Fruit fly (Drosophila melanogaster): Measurements from ENCODE around the gene NdufV3.

Gene NdufV3

dm6 chrX:11369374-11369773 is 19.6 kb downstream of the NdufV3 start, which contains the start of gene dlg1:
Gene dlg1, plus strand, starts transcription at chrX:11369665.
- no peak for TF ChIP-seq CG14711 (tag; optimal IDR thresholded peaks at IDR 0.05)
- TF ChIP-seq bab1 (GFP tag; optimal IDR thresholded peaks at IDR 0.05) = peak; percentile 51
- no peak for TF ChIP-seq CG1620 (GFP tag; optimal IDR thresholded peaks at IDR 0.05)

dm6 chrX:11370792-11371191 is 21.0 kb downstream of the NdufV3 start:
- TF ChIP-seq Clk (GFP tag; optimal IDR thresholded peaks at IDR 0.05) = no peak
- peak; percentile 22 for TF ChIP-seq CG7045 (GFP tag; optimal IDR thresholded peaks at IDR 0.05)
- TF ChIP-seq cic (GFP tag; optimal IDR thresholded peaks at IDR 0.05) = no peak
- TF ChIP-seq ovo (GFP tag; optimal IDR thresholded peaks at IDR 0.05) = no peak
- no peak for TF ChIP-seq Hr96 (GFP tag; optimal IDR thresholded peaks at IDR 0.05)
- TF ChIP-seq CG5204 (GFP tag; optimal IDR thresholded peaks at IDR 0.05) = no peak
- TF ChIP-seq CG14711 (tag; optimal IDR thresholded peaks at IDR 0.05) = no peak
- peak; percentile 11 for TF ChIP-seq CG7101 (tag; optimal IDR thresholded peaks at IDR 0.05)
- no peak for TF ChIP-seq CG11617 (GFP tag; optimal IDR thresholded peaks at IDR 0.05)
- TF ChIP-seq kay (GFP tag; ENCODE audit: borderline replicate concordance) = no peak
- TF ChIP-seq tj (GFP tag; optimal IDR thresholded peaks at IDR 0.05) = no peak
- no peak for TF ChIP-seq CG12768 (GFP tag; optimal IDR thresholded peaks at IDR 0.05)
- TF ChIP-seq bab1 (GFP tag; optimal IDR thresholded peaks at IDR 0.05) = no peak
- no peak for TF ChIP-seq pad (GFP tag; optimal IDR thresholded peaks at IDR 0.05)
- TF ChIP-seq toe (GFP tag; optimal IDR thresholded peaks at IDR 0.05) = no peak
- TF ChIP-seq Mnt (GFP tag; optimal IDR thresholded peaks at IDR 0.05) = no peak
- TF ChIP-seq CG33017 (tag; optimal IDR thresholded peaks at IDR 0.05) = peak; percentile 33
- TF ChIP-seq CG1620 (GFP tag; optimal IDR thresholded peaks at IDR 0.05) = no peak
- no peak for TF ChIP-seq cnc (optimal IDR thresholded peaks at IDR 0.05)
- no peak for TF ChIP-seq Crg-1 (GFP tag; optimal IDR thresholded peaks at IDR 0.05)

DNA sequence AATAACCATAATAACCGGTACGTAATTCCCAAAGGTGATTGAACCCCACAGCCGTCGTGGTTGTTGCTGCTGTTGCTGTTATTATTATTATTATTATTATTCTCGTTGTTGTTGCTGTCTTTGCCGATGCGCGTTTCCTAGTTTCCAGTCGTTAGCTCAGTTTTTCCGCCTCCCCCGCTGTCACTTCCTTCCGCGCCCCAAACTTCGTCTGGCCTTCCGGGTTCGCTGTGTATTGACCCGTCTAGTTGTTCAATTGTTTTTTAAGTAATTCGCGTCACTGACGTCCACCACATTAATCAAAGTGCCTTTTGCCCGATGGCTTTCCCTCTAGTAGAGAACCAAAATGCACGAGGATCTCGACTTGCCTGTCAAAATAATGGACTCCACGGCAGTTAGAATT is 21.8 kb downstream of the NdufV3 start:
- TF ChIP-seq Crg-1 (GFP tag; optimal IDR thresholded peaks at IDR 0.05) (no peak), CG7101 (tag; optimal IDR thresholded peaks at IDR 0.05) (no peak), kay (GFP tag; ENCODE audit: borderline replicate concordance) (no peak), toe (GFP tag; optimal IDR thresholded peaks at IDR 0.05) (no peak), CG33017 (tag; optimal IDR thresholded peaks at IDR 0.05) (no peak), CG11617 (GFP tag; optimal IDR thresholded peaks at IDR 0.05) (no peak)

DNA sequence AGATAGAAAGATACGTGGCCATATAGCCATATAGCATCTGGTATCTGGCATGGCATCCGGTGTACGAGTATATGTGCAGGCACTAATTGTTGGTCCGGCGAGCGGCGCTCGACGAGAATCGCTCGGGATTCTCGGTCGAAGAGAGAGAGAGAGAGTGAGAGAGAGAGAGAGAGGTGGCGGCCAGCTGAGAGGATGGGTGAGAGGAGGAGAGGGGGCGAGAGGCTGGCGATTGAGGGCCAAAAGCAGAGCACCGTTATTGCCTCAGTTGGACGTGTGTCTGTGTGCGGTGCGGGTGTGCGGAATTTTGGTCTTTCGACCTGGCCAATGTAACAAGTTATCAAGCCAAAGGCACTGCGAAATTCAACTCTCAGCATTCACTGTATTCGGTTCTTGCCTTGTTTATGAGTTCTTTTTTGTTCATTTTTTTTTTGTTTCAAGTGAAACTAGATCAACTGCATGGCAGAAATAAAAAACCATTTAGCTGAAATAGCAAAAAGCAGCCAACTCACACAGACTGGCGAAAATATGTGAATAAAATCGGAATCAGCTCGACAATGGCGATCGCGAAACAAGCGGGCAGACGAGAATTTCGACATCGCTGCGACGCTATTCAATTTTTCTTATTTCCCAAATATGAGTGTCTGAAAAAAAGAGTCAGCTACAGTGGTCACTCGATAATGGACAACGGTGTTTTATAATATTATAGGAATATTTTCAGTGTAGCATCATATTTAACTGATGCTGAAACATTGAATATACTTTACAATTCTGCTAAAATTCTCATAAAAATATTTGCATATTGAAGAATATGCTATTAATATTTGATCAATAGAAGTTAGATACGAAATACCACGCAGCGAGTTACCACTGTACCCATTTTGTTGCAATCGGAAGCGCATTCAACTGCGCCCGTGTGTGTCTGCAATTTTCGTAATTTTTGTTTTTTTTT is 23.2 kb downstream of the NdufV3 start:
- peak; percentile 68 for TF ChIP-seq CG1620 (GFP tag; optimal IDR thresholded peaks at IDR 0.05)
- peak; percentile 53 for TF ChIP-seq pad (GFP tag; optimal IDR thresholded peaks at IDR 0.05)
- peak; percentile 95 for TF ChIP-seq bab1 (GFP tag; optimal IDR thresholded peaks at IDR 0.05)
- peak; percentile 98 for TF ChIP-seq tj (GFP tag; optimal IDR thresholded peaks at IDR 0.05)
- no peak for TF ChIP-seq CG12768 (GFP tag; optimal IDR thresholded peaks at IDR 0.05)
- no peak for TF ChIP-seq Hr96 (GFP tag; optimal IDR thresholded peaks at IDR 0.05)
- TF ChIP-seq cnc (optimal IDR thresholded peaks at IDR 0.05) = no peak
- TF ChIP-seq CG14711 (tag; optimal IDR thresholded peaks at IDR 0.05) = peak; percentile 58
- no peak for TF ChIP-seq Clk (GFP tag; optimal IDR thresholded peaks at IDR 0.05)
- no peak for TF ChIP-seq cic (GFP tag; optimal IDR thresholded peaks at IDR 0.05)
- no peak for TF ChIP-seq toe (GFP tag; optimal IDR thresholded peaks at IDR 0.05)
- peak; percentile 52 for TF ChIP-seq Crg-1 (GFP tag; optimal IDR thresholded peaks at IDR 0.05)
- TF ChIP-seq CG5204 (GFP tag; optimal IDR thresholded peaks at IDR 0.05) = no peak
- no peak for TF ChIP-seq kay (GFP tag; ENCODE audit: borderline replicate concordance)
- no peak for TF ChIP-seq CG7045 (GFP tag; optimal IDR thresholded peaks at IDR 0.05)
- TF ChIP-seq CG11617 (GFP tag; optimal IDR thresholded peaks at IDR 0.05) = peak; percentile 55
- peak; percentile 68 for TF ChIP-seq CG7101 (tag; optimal IDR thresholded peaks at IDR 0.05)
- TF ChIP-seq Mnt (GFP tag; optimal IDR thresholded peaks at IDR 0.05) = peak; percentile 29

DNA sequence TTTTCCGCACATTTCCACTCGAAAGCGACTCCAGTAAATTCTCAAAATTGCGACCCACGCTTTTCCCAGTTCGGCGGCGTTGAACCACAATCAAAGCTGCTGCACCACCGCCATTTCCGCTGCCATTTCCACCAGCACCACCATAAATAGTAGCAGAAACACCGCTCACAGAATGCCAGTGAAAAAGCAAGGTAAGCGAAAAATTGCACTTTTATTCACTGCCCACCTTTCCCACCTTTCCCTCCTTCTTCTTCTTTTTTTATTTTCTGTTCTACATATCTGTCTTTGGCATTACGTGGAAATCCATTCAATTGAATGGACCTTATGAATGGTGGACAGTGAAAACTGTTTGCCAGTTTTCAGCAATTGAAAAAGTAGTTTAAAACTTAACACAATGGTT is 24.5 kb downstream of the NdufV3 start:
- no peak for TF ChIP-seq CG33017 (tag; optimal IDR thresholded peaks at IDR 0.05)
- TF ChIP-seq tj (GFP tag; optimal IDR thresholded peaks at IDR 0.05) = peak; percentile 95
- no peak for TF ChIP-seq Clk (GFP tag; optimal IDR thresholded peaks at IDR 0.05)
- TF ChIP-seq CG7045 (GFP tag; optimal IDR thresholded peaks at IDR 0.05) = no peak
- no peak for TF ChIP-seq CG11617 (GFP tag; optimal IDR thresholded peaks at IDR 0.05)
- no peak for TF ChIP-seq Mnt (GFP tag; optimal IDR thresholded peaks at IDR 0.05)
- no peak for TF ChIP-seq toe (GFP tag; optimal IDR thresholded peaks at IDR 0.05)

DNA sequence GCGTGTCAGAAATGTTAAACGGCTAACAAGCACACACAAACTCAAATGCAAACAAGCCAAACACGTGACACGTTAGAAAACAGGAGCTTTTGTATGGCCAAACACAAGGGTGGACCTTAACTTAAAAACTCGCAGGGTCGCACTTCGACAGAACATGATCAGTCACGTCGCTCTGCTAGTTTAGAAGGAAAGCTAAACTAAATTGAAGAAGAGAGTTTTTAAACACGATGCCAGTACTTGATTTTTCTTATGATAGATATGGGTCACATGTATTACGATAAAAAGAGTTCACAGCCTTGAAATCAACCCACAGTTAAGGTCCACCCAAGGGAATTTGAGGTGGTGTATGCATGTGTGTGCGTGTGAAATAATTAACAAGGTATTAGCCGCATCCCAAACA is 28.6 kb downstream of the NdufV3 start:
- TF ChIP-seq ovo (GFP tag; optimal IDR thresholded peaks at IDR 0.05) (no peak), CG11617 (GFP tag; optimal IDR thresholded peaks at IDR 0.05) (no peak), CG12768 (GFP tag; optimal IDR thresholded peaks at IDR 0.05) (no peak), cnc (optimal IDR thresholded peaks at IDR 0.05) (no peak), CG7045 (GFP tag; optimal IDR thresholded peaks at IDR 0.05) (peak; percentile 11), Hr96 (GFP tag; optimal IDR thresholded peaks at IDR 0.05) (peak; percentile 9), CG33017 (tag; optimal IDR thresholded peaks at IDR 0.05) (peak; percentile 41), CG7101 (tag; optimal IDR thresholded peaks at IDR 0.05) (peak; percentile 72), pad (GFP tag; optimal IDR thresholded peaks at IDR 0.05) (no peak), CG5204 (GFP tag; optimal IDR thresholded peaks at IDR 0.05) (peak; percentile 15), CG14711 (tag; optimal IDR thresholded peaks at IDR 0.05) (no peak), Mnt (GFP tag; optimal IDR thresholded peaks at IDR 0.05) (no peak), bab1 (GFP tag; optimal IDR thresholded peaks at IDR 0.05) (no peak), kay (GFP tag; ENCODE audit: borderline replicate concordance) (no peak), CG1620 (GFP tag; optimal IDR thresholded peaks at IDR 0.05) (no peak), tj (GFP tag; optimal IDR thresholded peaks at IDR 0.05) (no peak)

All from whole organism, adult.